Worm (Caenorhabditis elegans) whole organism, late embryonic: ENCODE results near the gene T05H10.8.

Experiments
- hlh-8 ChIP-seq: sonication (generic microtip); optimal IDR thresholded peaks from 2 replicates; lab custom pipeline; 2016; ENCODE audit warnings: missing genotype, missing genetic modification characterization, missing compliant biosample characterization
- odd-2 ChIP-seq: sonication (generic microtip); optimal IDR thresholded peaks from 2 replicates; lab custom pipeline; 2017; ENCODE audit warnings: antibody characterized with exemption, mild to moderate bottlenecking, missing genetic modification characterization, missing compliant biosample characterization
- rnt-1 ChIP-seq: sonication (generic microtip); optimal IDR thresholded peaks from 2 replicates; lab custom pipeline; 2016; ENCODE audit warnings: missing genetic modification characterization, missing compliant biosample characterization
- tbx-2 ChIP-seq: sonication (generic microtip); optimal IDR thresholded peaks from 2 replicates; lab custom pipeline; 2016; ENCODE audit warnings: missing genetic modification characterization, missing compliant biosample characterization

- no peak for TF ChIP-seq rnt-1 (tag; lab: Kevin White, UChicago)
- TF ChIP-seq hlh-8 = no peak
- no peak for TF ChIP-seq odd-2 (tag; lab: Kevin White, UChicago)
- TF ChIP-seq tbx-2 (tag; lab: Kevin White, UChicago) = no peak
Observed at ce11 chrII:8035667-8036066, 23.2 kb upstream of the T05H10.8 start, which contains the start of gene sap-49.
